Worm (Caenorhabditis elegans): Measurements from ENCODE around the gene E02H9.9.

ce11 chrIII:2421226-2421625 lies 46.9 kb downstream of the E02H9.9 start:
- TF ChIP-seq W03F9.2 (tag; optimal IDR thresholded peaks at IDR 0.05): no peak
- no peak for TF ChIP-seq him-1 (tag; optimal IDR thresholded peaks at IDR 0.05)
- TF ChIP-seq dao-5 (tag; optimal IDR thresholded peaks at IDR 0.05): no peak
